Fruit fly (Drosophila melanogaster): ENCODE measurements around the gene ru.

Gene ru

dm6 chr3L:1408093-1408492 is 37.7 kb downstream of the ru start (continued):
- TF ChIP-seq gem (tag; optimal IDR thresholded peaks at IDR 0.05) = no peak
- no peak for TF ChIP-seq tio (GFP tag; optimal IDR thresholded peaks at IDR 0.05)
- no peak for TF ChIP-seq Antp (GFP tag; optimal IDR thresholded peaks at IDR 0.05)
- no peak for TF ChIP-seq B-H2 (GFP tag; optimal IDR thresholded peaks at IDR 0.05)
- TF ChIP-seq fd64A (GFP tag; optimal IDR thresholded peaks at IDR 0.05) = no peak
- no peak for TF ChIP-seq CG6813 (GFP tag; optimal IDR thresholded peaks at IDR 0.05)
- TF ChIP-seq CG11695 (GFP tag; IDR thresholded peaks at IDR 0.05) = no peak
- TF ChIP-seq CG15011 (GFP tag; optimal IDR thresholded peaks at IDR 0.05) = no peak
- no peak for TF ChIP-seq CG1024 (GFP tag; IDR thresholded peaks at IDR 0.05)
- TF ChIP-seq fd3F (GFP tag; optimal IDR thresholded peaks at IDR 0.05) = no peak
- TF ChIP-seq chif (GFP tag; optimal IDR thresholded peaks at IDR 0.05) = no peak
- no peak for TF ChIP-seq CG17361 (GFP tag; IDR thresholded peaks at IDR 0.05)
- no peak for TF ChIP-seq inv (GFP tag; IDR thresholded peaks at IDR 0.05; ENCODE audit: partially characterized antibody)
- TF ChIP-seq crp (GFP tag; optimal IDR thresholded peaks at IDR 0.05) = no peak
- no peak for TF ChIP-seq Asciz (GFP tag; optimal IDR thresholded peaks at IDR 0.05)
- TF ChIP-seq Hey (tag; optimal IDR thresholded peaks at IDR 0.05) = no peak
- no peak for TF ChIP-seq exex (tag; optimal IDR thresholded peaks at IDR 0.05)
- TF ChIP-seq Oaz (GFP tag; IDR thresholded peaks at IDR 0.05) = no peak
- no peak for TF ChIP-seq CG3847 (GFP tag; IDR thresholded peaks at IDR 0.05)
- no peak for TF ChIP-seq Mes4 (GFP tag; optimal IDR thresholded peaks at IDR 0.05)
- TF ChIP-seq Dll (GFP tag; IDR thresholded peaks at IDR 0.05; ENCODE audit: partially characterized antibody) = no peak
- TF ChIP-seq CG12236 (GFP tag; optimal IDR thresholded peaks at IDR 0.05) = no peak
- no peak for TF ChIP-seq dan (GFP tag; IDR thresholded peaks at IDR 0.05)
- TF ChIP-seq salm (tag; optimal IDR thresholded peaks at IDR 0.05) = no peak
- no peak for TF ChIP-seq trh (GFP tag; optimal IDR thresholded peaks at IDR 0.05)
- TF ChIP-seq Dip3 (GFP tag; optimal IDR thresholded peaks at IDR 0.05) = no peak
- no peak for TF ChIP-seq CG30431 (GFP tag; optimal IDR thresholded peaks at IDR 0.05)
- TF ChIP-seq Atf6 (GFP tag; IDR thresholded peaks at IDR 0.05) = no peak
- peak; percentile 13; the same call in 1 of the 2 replicates for TF ChIP-seq ranshi (GFP tag; IDR thresholded peaks at IDR 0.05)
- TF ChIP-seq phol (tag; optimal IDR thresholded peaks at IDR 0.05) = peak; percentile 27
- no peak for TF ChIP-seq CG31388 (GFP tag; optimal IDR thresholded peaks at IDR 0.05)
- no peak for TF ChIP-seq ro (GFP tag; IDR thresholded peaks at IDR 0.05)
- no peak for TF ChIP-seq PHDP (tag; optimal IDR thresholded peaks at IDR 0.05)
- no peak for TF ChIP-seq HLH54F (GFP tag; optimal IDR thresholded peaks at IDR 0.05)
- no peak for TF ChIP-seq Elba2 (GFP tag; optimal IDR thresholded peaks at IDR 0.05)
- no peak for TF ChIP-seq CG6175 (GFP tag; IDR thresholded peaks at IDR 0.05)
- TF ChIP-seq CG7271 (tag; optimal IDR thresholded peaks at IDR 0.05) = no peak
- no peak for TF ChIP-seq Poxn (GFP tag; IDR thresholded peaks at IDR 0.05)
- 0 out of 2 replicates have a peak, but pooled peaks have one; percentile 12 for TF ChIP-seq CG14667 (GFP tag; IDR thresholded peaks at IDR 0.05)
- TF ChIP-seq Camta (GFP tag; optimal IDR thresholded peaks at IDR 0.05) = no peak
- no peak for TF ChIP-seq CG17802 (tag; optimal IDR thresholded peaks at IDR 0.05)
- TF ChIP-seq CG12659 (GFP tag; optimal IDR thresholded peaks at IDR 0.05) = no peak
- TF ChIP-seq Oli (tag; optimal IDR thresholded peaks at IDR 0.05) = no peak
- no peak for TF ChIP-seq ap (GFP tag; IDR thresholded peaks at IDR 0.05)
- no peak for TF ChIP-seq Atf-2 (GFP tag; optimal IDR thresholded peaks at IDR 0.05)
- no peak for TF ChIP-seq Meics (GFP tag; optimal IDR thresholded peaks at IDR 0.05)
- TF ChIP-seq CG2678 (tag; optimal IDR thresholded peaks at IDR 0.05) = no peak
- no peak for TF ChIP-seq CG3407 (GFP tag; optimal IDR thresholded peaks at IDR 0.05)
- TF ChIP-seq CG12071 (GFP tag; optimal IDR thresholded peaks at IDR 0.05) = no peak
- no peak for TF ChIP-seq lmd (GFP tag; IDR thresholded peaks at IDR 0.05)
- no peak for TF ChIP-seq mld (GFP tag; IDR thresholded peaks at IDR 0.05; ENCODE audit: partially characterized antibody)
- TF ChIP-seq CG5953 (GFP tag; IDR thresholded peaks at IDR 0.05) = no peak

All from whole organism, embryonic.